Worm (Caenorhabditis elegans) whole organism, L2 larva: ENCODE measurements around the gene M88.4.

Experiments
- F13H6.1 ChIP-seq: sonication (generic microtip); optimal IDR thresholded peaks from 2 replicates; lab custom pipeline; 2016; ENCODE audit warnings: missing genetic modification characterization, missing compliant biosample characterization
- Y55F3AM.14 ChIP-seq: fragments of 200-800 bp; sonication (Bioruptor generic); optimal IDR thresholded peaks from 2 replicates; lab custom pipeline; 2018; ENCODE audit warnings: mild to moderate bottlenecking, missing genetic modification characterization, missing compliant biosample characterization
- alr-1 ChIP-seq: fragments of 150-350 bp; optimal IDR thresholded peaks from 2 replicates; lab custom pipeline; 2014; ENCODE audit warnings: missing biosample characterization, missing genetic modification characterization
- aly-2 ChIP-seq: fragments of 150-350 bp; optimal IDR thresholded peaks from 2 replicates; lab custom pipeline; 2014; ENCODE audit warnings: missing biosample characterization, missing genetic modification characterization
- ceh-16 ChIP-seq: fragments of 150-350 bp; optimal IDR thresholded peaks from 2 replicates; lab custom pipeline; 2014; ENCODE audit warnings: missing biosample characterization, missing genetic modification characterization
- gmeb-1 ChIP-seq: fragments of 150-350 bp; optimal IDR thresholded peaks from 2 replicates; lab custom pipeline; 2014; ENCODE audit warnings: missing biosample characterization, missing genetic modification characterization
- lsy-2 ChIP-seq, 2 experiments: fragments of 150-350 bp in 1 of 2; sonication (generic microtip) in 1 of 2; optimal IDR thresholded peaks; 2 replicates each; lab custom pipeline; 2014 to 2017; ENCODE audit warnings: missing biosample characterization in 2 of 2, missing genetic modification characterization in 2 of 2
- mab-5 ChIP-seq: fragments of 150-350 bp; optimal IDR thresholded peaks from 2 replicates; lab custom pipeline; 2014; ENCODE audit warnings: missing biosample characterization, missing genetic modification characterization
- nhr-12 ChIP-seq: fragments of 150-350 bp; optimal IDR thresholded peaks from 2 replicates; lab custom pipeline; 2014; ENCODE audit warnings: missing biosample characterization, missing genetic modification characterization
- nhr-25 ChIP-seq: fragments of 150-350 bp; sonication (generic microtip); optimal IDR thresholded peaks from 3 replicates; lab custom pipeline; 2014; ENCODE audit warnings: missing biosample characterization, missing genetic modification characterization
- skn-1 ChIP-seq: sonication (generic microtip); optimal IDR thresholded peaks from 2 replicates; lab custom pipeline; 2017; ENCODE audit warnings: missing biosample characterization, missing genetic modification characterization
- snpc-4 ChIP-seq: fragments of 150-350 bp; optimal IDR thresholded peaks from 2 replicates; lab custom pipeline; 2014; ENCODE audit warnings: missing biosample characterization, missing genetic modification characterization
- unc-55 ChIP-seq: fragments of 150-350 bp; sonication (generic microtip); optimal IDR thresholded peaks from 3 replicates; lab custom pipeline; 2014; ENCODE audit warnings: missing biosample characterization, missing genetic modification reagents, missing genetic modification characterization
- unc-62 ChIP-seq: fragments of 150-350 bp; optimal IDR thresholded peaks from 2 replicates; lab custom pipeline; 2014; ENCODE audit warnings: missing biosample characterization, missing genetic modification reagents, missing genetic modification characterization

DNA sequence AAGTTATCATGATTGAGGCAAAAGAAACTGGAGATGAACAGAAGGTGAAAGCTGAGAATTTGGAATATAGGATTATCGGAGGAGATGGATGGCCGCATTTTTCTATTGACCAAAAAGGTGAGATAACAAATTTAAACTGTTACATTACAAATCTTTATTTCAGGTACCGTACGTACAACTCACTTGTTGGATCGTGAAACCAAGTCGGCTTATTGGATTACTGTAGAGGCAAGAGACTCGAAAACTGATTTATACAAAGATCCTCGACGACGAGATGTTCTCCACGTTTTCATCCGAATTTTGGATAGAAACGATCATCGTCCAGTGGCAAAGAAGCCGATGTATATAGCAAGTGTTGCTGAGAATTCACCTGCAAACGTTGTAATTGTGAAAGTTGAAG, 22.8 kb upstream of the M88.4 start:
- TF ChIP-seq unc-55 (GFP tag; lab: Kevin White, UChicago) (no peak), unc-62 (GFP tag; lab: Kevin White, UChicago) (no peak), nhr-12 (tag; lab: Kevin White, UChicago) (no peak), aly-2 (tag; lab: Kevin White, UChicago) (no peak), F13H6.1 (tag; lab: Kevin White, UChicago) (no peak), nhr-25 (tag; lab: Kevin White, UChicago) (no peak), skn-1 (tag; lab: Kevin White, UChicago) (no peak), snpc-4 (tag; lab: Kevin White, UChicago) (no peak), gmeb-1 (tag; lab: Kevin White, UChicago) (no peak), ceh-16 (no peak), alr-1 (tag; lab: Kevin White, UChicago) (no peak), mab-5 (tag; lab: Kevin White, UChicago) (no peak), lsy-2 (tag; optimal IDR thresholded peaks at IDR 0.05; lab: Kevin White, UChicago) (no peak), Y55F3AM.14 (GFP tag; lab: Kevin White, UChicago) (no peak)
